Worm (Caenorhabditis elegans) whole organism, late embryonic: Measurements from ENCODE around the gene srt-19.

Source experiments
- C08G9.2 ChIP-seq: sonication (generic microtip); optimal IDR thresholded peaks from 2 replicates; lab custom pipeline; 2016; ENCODE audit warnings: mild to moderate bottlenecking, missing genetic modification characterization, moderate library complexity, missing compliant biosample characterization
- F13H6.1 ChIP-seq: sonication (generic microtip); optimal IDR thresholded peaks from 2 replicates; lab custom pipeline; 2016; ENCODE audit warnings: missing genetic modification characterization, missing compliant biosample characterization
- K09A11.1 ChIP-seq: sonication (generic microtip); optimal IDR thresholded peaks from 2 replicates; lab custom pipeline; 2017; ENCODE audit warnings: antibody characterized with exemption, mild to moderate bottlenecking, missing genetic modification characterization, missing compliant biosample characterization; ENCODE audit not compliant: insufficient read depth
- ahr-1 ChIP-seq: sonication (generic microtip); optimal IDR thresholded peaks from 2 replicates; lab custom pipeline; 2016; ENCODE audit warnings: missing genetic modification characterization, missing compliant biosample characterization
- ceh-14 ChIP-seq: sonication (generic microtip); optimal IDR thresholded peaks from 2 replicates; lab custom pipeline; 2016; ENCODE audit warnings: missing genotype, missing genetic modification characterization, missing compliant biosample characterization
- ceh-2 ChIP-seq: sonication (generic microtip); optimal IDR thresholded peaks from 2 replicates; lab custom pipeline; 2016; ENCODE audit warnings: missing genotype, missing genetic modification characterization, missing compliant biosample characterization
- ceh-22 ChIP-seq: sonication (generic microtip); optimal IDR thresholded peaks from 2 replicates; lab custom pipeline; 2017; ENCODE audit warnings: missing biosample characterization, missing genetic modification characterization
- ceh-30 ChIP-seq: fragments of 150-350 bp; optimal IDR thresholded peaks from 2 replicates; lab custom pipeline; 2014; ENCODE audit warnings: missing biosample characterization, missing genetic modification characterization
- ceh-31 ChIP-seq: sonication (generic microtip); optimal IDR thresholded peaks from 2 replicates; lab custom pipeline; 2016; ENCODE audit warnings: missing genetic modification characterization, missing compliant biosample characterization
- ceh-34 ChIP-seq: sonication (generic microtip); optimal IDR thresholded peaks from 2 replicates; lab custom pipeline; 2016; ENCODE audit warnings: mild to moderate bottlenecking, missing genetic modification characterization, missing compliant biosample characterization
- ceh-45 ChIP-seq: fragments of 200-800 bp; sonication (Bioruptor generic); IDR thresholded peaks from 2 replicates; pipeline ENCODE4 v1.3.6; 2022; ENCODE audit warnings: missing genetic modification reagents, missing genetic modification characterization, missing compliant biosample characterization
- ceh-48 ChIP-seq: sonication (generic microtip); optimal IDR thresholded peaks from 2 replicates; lab custom pipeline; 2016; ENCODE audit warnings: missing genetic modification characterization, inconsistent platforms, missing compliant biosample characterization
- ceh-6 ChIP-seq: fragments of 200-800 bp; sonication (Bioruptor generic); optimal IDR thresholded peaks from 2 replicates; lab custom pipeline; 2018; ENCODE audit warnings: mild to moderate bottlenecking, missing genetic modification characterization, missing compliant biosample characterization
- ceh-9 ChIP-seq: sonication (generic microtip); optimal IDR thresholded peaks from 2 replicates; lab custom pipeline; 2016; ENCODE audit warnings: mild to moderate bottlenecking, missing genetic modification characterization, inconsistent platforms, missing compliant biosample characterization
- che-1 ChIP-seq: sonication (generic microtip); optimal IDR thresholded peaks from 2 replicates; lab custom pipeline; 2016; ENCODE audit warnings: mild to moderate bottlenecking, missing genetic modification characterization, missing compliant biosample characterization
- dmd-4 ChIP-seq: sonication (generic microtip); optimal IDR thresholded peaks from 2 replicates; lab custom pipeline; 2016; ENCODE audit warnings: borderline replicate concordance, missing genetic modification characterization, missing compliant biosample characterization
- elt-2 ChIP-seq: sonication (generic microtip); optimal IDR thresholded peaks from 2 replicates; lab custom pipeline; 2016; ENCODE audit warnings: missing genetic modification reagents, missing genetic modification characterization, missing compliant biosample characterization
- eyg-1 ChIP-seq: sonication (generic microtip); optimal IDR thresholded peaks from 2 replicates; lab custom pipeline; 2016; ENCODE audit warnings: missing genotype, missing genetic modification characterization, missing compliant biosample characterization
- fkh-10 ChIP-seq: fragments of 150-350 bp; optimal IDR thresholded peaks from 2 replicates; lab custom pipeline; 2014; ENCODE audit warnings: missing biosample characterization, missing genetic modification reagents, missing genetic modification characterization
- fkh-6 ChIP-seq: sonication (generic microtip); optimal IDR thresholded peaks from 2 replicates; lab custom pipeline; 2016; ENCODE audit warnings: missing genetic modification characterization, missing compliant biosample characterization
- hlh-8 ChIP-seq: sonication (generic microtip); optimal IDR thresholded peaks from 2 replicates; lab custom pipeline; 2016; ENCODE audit warnings: missing genotype, missing genetic modification characterization, missing compliant biosample characterization
- lim-6 ChIP-seq: sonication (generic microtip); optimal IDR thresholded peaks from 2 replicates; lab custom pipeline; 2016; ENCODE audit warnings: missing genetic modification characterization, missing compliant biosample characterization
- lin-11 ChIP-seq: fragments of 200-800 bp; sonication (Bioruptor generic); optimal IDR thresholded peaks from 2 replicates; lab custom pipeline; 2018; ENCODE audit warnings: mild to moderate bottlenecking, missing genetic modification characterization, missing compliant biosample characterization
- nhr-11 ChIP-seq: fragments of 150-350 bp; optimal IDR thresholded peaks from 2 replicates; lab custom pipeline; 2014; ENCODE audit warnings: missing biosample characterization, missing genetic modification characterization
- nhr-232 ChIP-seq: sonication (generic microtip); optimal IDR thresholded peaks from 2 replicates; lab custom pipeline; 2016; ENCODE audit warnings: missing genetic modification characterization, missing compliant biosample characterization
- odd-2 ChIP-seq: sonication (generic microtip); optimal IDR thresholded peaks from 2 replicates; lab custom pipeline; 2017; ENCODE audit warnings: antibody characterized with exemption, mild to moderate bottlenecking, missing genetic modification characterization, missing compliant biosample characterization
- pag-3 ChIP-seq: sonication (generic microtip); optimal IDR thresholded peaks from 2 replicates; lab custom pipeline; 2016; ENCODE audit warnings: missing compliant biosample characterization, missing genetic modification characterization, borderline replicate concordance
- pat-9 ChIP-seq: fragments of 200-800 bp; sonication (Bioruptor generic); optimal IDR thresholded peaks from 2 replicates; lab custom pipeline; 2018; ENCODE audit warnings: mild to moderate bottlenecking, missing genetic modification characterization, moderate library complexity, missing compliant biosample characterization
- pha-2 ChIP-seq: sonication (generic microtip); optimal IDR thresholded peaks from 2 replicates; lab custom pipeline; 2017; ENCODE audit warnings: mild to moderate bottlenecking, missing genetic modification characterization, missing compliant biosample characterization
- pha-4 ChIP-seq: fragments of 150-350 bp; optimal IDR thresholded peaks from 2 replicates; lab custom pipeline; 2018; ENCODE audit warnings: missing biosample characterization, missing genetic modification reagents, missing genetic modification characterization
- pqm-1 ChIP-seq: sonication (generic microtip); optimal IDR thresholded peaks from 2 replicates; lab custom pipeline; 2016; ENCODE audit warnings: missing genetic modification characterization, missing compliant biosample characterization
- ref-2 ChIP-seq: sonication (generic microtip); optimal IDR thresholded peaks from 2 replicates; lab custom pipeline; 2016; ENCODE audit warnings: missing genetic modification characterization, missing compliant biosample characterization
- rnt-1 ChIP-seq: sonication (generic microtip); optimal IDR thresholded peaks from 2 replicates; lab custom pipeline; 2016; ENCODE audit warnings: missing genetic modification characterization, missing compliant biosample characterization
- sdc-2 ChIP-seq: sonication (generic microtip); optimal IDR thresholded peaks from 2 replicates; lab custom pipeline; 2016; ENCODE audit warnings: missing genotype, missing genetic modification characterization, missing compliant biosample characterization
- sox-4 ChIP-seq: sonication (generic microtip); optimal IDR thresholded peaks from 2 replicates; lab custom pipeline; 2017; ENCODE audit warnings: mild to moderate bottlenecking, missing genetic modification characterization, inconsistent platforms, missing compliant biosample characterization
- tbx-2 ChIP-seq: sonication (generic microtip); optimal IDR thresholded peaks from 2 replicates; lab custom pipeline; 2016; ENCODE audit warnings: missing genetic modification characterization, missing compliant biosample characterization
- ttx-3 ChIP-seq: sonication (generic microtip); optimal IDR thresholded peaks from 2 replicates; lab custom pipeline; 2016; ENCODE audit warnings: missing genetic modification reagents, missing genetic modification characterization, missing compliant biosample characterization
- unc-42 ChIP-seq: sonication (generic microtip); optimal IDR thresholded peaks from 2 replicates; lab custom pipeline; 2016; ENCODE audit warnings: missing genotype, missing genetic modification characterization, missing compliant biosample characterization
- unc-86 ChIP-seq: sonication (generic microtip); optimal IDR thresholded peaks from 2 replicates; lab custom pipeline; 2016; ENCODE audit warnings: missing genetic modification characterization, missing compliant biosample characterization
- zip-5 ChIP-seq: sonication (generic microtip); optimal IDR thresholded peaks from 2 replicates; lab custom pipeline; 2016; ENCODE audit warnings: missing genetic modification characterization, missing compliant biosample characterization
- ztf-16 ChIP-seq: sonication (generic microtip); optimal IDR thresholded peaks from 2 replicates; lab custom pipeline; 2017; ENCODE audit warnings: missing genetic modification characterization, missing compliant biosample characterization

The srt-19 gene

ce11 chrV:4242431-4242830, 42.4 kb upstream of the srt-19 start, which contains the start of gene srt-12:
Gene srt-12 (minus strand): TSS chrV:4242531.
- no peak for TF ChIP-seq pqm-1 (tag; lab: Kevin White, UChicago)

- TF ChIP-seq ceh-34 (tag; lab: Kevin White, UChicago), result no peak
- no peak for TF ChIP-seq lim-6 (tag; lab: Kevin White, UChicago)
- no peak for TF ChIP-seq rnt-1 (tag; lab: Kevin White, UChicago)
- no peak for TF ChIP-seq pha-2 (tag; lab: Kevin White, UChicago)
- no peak for TF ChIP-seq C08G9.2 (tag; lab: Kevin White, UChicago)
- TF ChIP-seq sox-4 (tag; lab: Kevin White, UChicago), result no peak
- TF ChIP-seq ceh-30, result no peak
- no peak for TF ChIP-seq ceh-22 (tag; lab: Kevin White, UChicago)
- TF ChIP-seq F13H6.1 (tag; lab: Kevin White, UChicago), result no peak
- no peak for TF ChIP-seq ceh-2 (tag; lab: Kevin White, UChicago)
- no peak for TF ChIP-seq nhr-232
- TF ChIP-seq ttx-3 (tag; lab: Kevin White, UChicago), result no peak
- TF ChIP-seq hlh-8 (tag; lab: Kevin White, UChicago), result no peak
- no peak for TF ChIP-seq zip-5 (tag; lab: Kevin White, UChicago)
- no peak for TF ChIP-seq sdc-2 (tag; lab: Kevin White, UChicago)
- TF ChIP-seq pqm-1 (tag; lab: Kevin White, UChicago), result no peak
- no peak for TF ChIP-seq eyg-1 (tag; lab: Kevin White, UChicago)
These were observed 36.5 kb upstream of the srt-19 start for ce11 chrV:4248359-4248758.

ce11 chrV:4250047-4250446, 34.8 kb upstream of the srt-19 start, which contains the start of gene srt-13:
Gene srt-13 (minus strand): TSS chrV:4250147.
- TF ChIP-seq ceh-30, result no peak
- no peak for TF ChIP-seq pag-3 (tag; lab: Kevin White, UChicago)
- no peak for TF ChIP-seq ceh-48 (tag; lab: Kevin White, UChicago)
- no peak for TF ChIP-seq odd-2

- TF ChIP-seq sdc-2 (tag; lab: Kevin White, UChicago), result no peak
- TF ChIP-seq ceh-14 (tag; lab: Kevin White, UChicago), result no peak
- no peak for TF ChIP-seq dmd-4 (tag; lab: Kevin White, UChicago)
- TF ChIP-seq ceh-31 (tag; lab: Kevin White, UChicago), result no peak
- TF ChIP-seq ceh-9 (tag; lab: Kevin White, UChicago), result no peak
- TF ChIP-seq sox-4 (tag; lab: Kevin White, UChicago), result no peak
- no peak for TF ChIP-seq fkh-10 (GFP tag; lab: Kevin White, UChicago)
- no peak for TF ChIP-seq ceh-45 (GFP tag; lab: Robert Waterston, UW)
- TF ChIP-seq unc-42, result no peak
- TF ChIP-seq K09A11.1 (tag; lab: Kevin White, UChicago), result no peak
- no peak for TF ChIP-seq ref-2 (tag; lab: Kevin White, UChicago)
- TF ChIP-seq pha-2 (tag; lab: Kevin White, UChicago), result no peak
- TF ChIP-seq ceh-30, result no peak
These were observed 28.4 kb upstream of the srt-19 start, which contains the start of gene srt-14 for ce11 chrV:4256474-4256873. Gene srt-14 (minus strand): TSS chrV:4256574.

ce11 chrV:4260090-4260489, 24.7 kb upstream of the srt-19 start, which contains the start of gene srt-3:
Gene srt-3 (minus strand): TSS chrV:4260190.
- TF ChIP-seq tbx-2, result no peak

- TF ChIP-seq unc-86 (tag; lab: Kevin White, UChicago), result no peak
- TF ChIP-seq fkh-6 (tag; lab: Kevin White, UChicago), result no peak
- no peak for TF ChIP-seq K09A11.1 (tag; lab: Kevin White, UChicago)
- TF ChIP-seq rnt-1 (tag; lab: Kevin White, UChicago), result no peak
- TF ChIP-seq zip-5 (tag; lab: Kevin White, UChicago), result no peak
- no peak for TF ChIP-seq pha-4 (tag; lab: Kevin White, UChicago)
- no peak for TF ChIP-seq hlh-8 (tag; lab: Kevin White, UChicago)
- TF ChIP-seq ztf-16 (tag; lab: Kevin White, UChicago), result no peak
- no peak for TF ChIP-seq nhr-11
- TF ChIP-seq ahr-1, result no peak
- no peak for TF ChIP-seq lin-11
- TF ChIP-seq elt-2 (tag; lab: Kevin White, UChicago), result no peak
- no peak for TF ChIP-seq ceh-22 (tag; lab: Kevin White, UChicago)
- no peak for TF ChIP-seq ceh-6
- no peak for TF ChIP-seq che-1 (tag; lab: Kevin White, UChicago)
- TF ChIP-seq pat-9 (tag; lab: Kevin White, UChicago), result no peak
- no peak for TF ChIP-seq ceh-30
These were observed 23.5 kb upstream of the srt-19 start for ce11 chrV:4261385-4261784.
